Fruit fly (Drosophila melanogaster): Measurements from ENCODE around the gene repo.

DNA sequence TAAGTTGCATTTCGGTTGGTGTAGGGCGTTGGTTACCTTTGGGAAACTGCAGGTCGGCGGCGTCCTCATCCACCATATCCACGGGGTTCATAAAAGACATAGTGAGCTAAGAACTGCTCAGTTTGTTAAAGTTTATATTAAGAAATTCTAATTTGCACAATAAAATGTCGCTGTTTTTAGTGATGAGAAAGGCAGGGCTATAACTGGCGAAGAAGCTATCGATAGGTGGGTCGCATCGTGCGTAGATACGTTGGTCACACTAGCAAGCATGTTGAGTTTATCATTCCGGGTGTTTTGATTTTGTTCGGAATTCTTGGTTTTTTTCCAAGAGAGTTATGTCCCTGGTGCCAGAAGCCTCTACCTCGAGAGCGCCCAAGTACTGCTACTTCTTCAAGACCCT is 19.3 kb downstream of the repo start, which contains the start of the genes Ada2a, Polr2D, Tgs1 and moi:
- TF ChIP-seq CG8478 (optimal IDR thresholded peaks at IDR 0.05), result no peak
- TF ChIP-seq CTCF (optimal IDR thresholded peaks at IDR 0.05), result peak; percentile 1 to 28

Measured in S2 (cell line).